Worm (Caenorhabditis elegans): ENCODE results near the gene mrpl-22.

mrpl-22 gene

DNA sequence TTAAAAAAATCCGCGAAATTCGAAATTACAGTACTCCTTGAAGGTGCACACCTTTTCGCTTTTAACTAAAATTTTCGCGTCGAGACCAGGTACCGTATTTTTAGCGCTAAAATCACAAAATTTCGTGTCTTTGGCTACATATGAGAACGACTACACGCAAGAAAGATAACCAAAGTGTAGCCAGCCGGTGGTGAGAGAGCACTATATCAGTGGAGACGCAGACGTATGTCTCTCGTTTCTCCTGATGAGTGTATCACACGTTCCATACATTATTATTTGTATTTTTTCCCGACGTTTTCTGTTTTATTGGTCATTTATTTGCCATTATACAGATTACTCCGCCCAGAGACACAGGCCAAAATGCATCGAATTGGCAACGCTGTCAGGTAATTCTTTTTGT is 49.3 kb upstream of the mrpl-22 start, which contains the start of gene acdh-11 (continued):
- TF ChIP-seq snu-23 (GFP tag; optimal IDR thresholded peaks at IDR 0.05) (peak; percentile 29), nhr-28 (tag; optimal IDR thresholded peaks at IDR 0.05) (no peak), zip-4 (GFP tag; optimal IDR thresholded peaks at IDR 0.05) (no peak), lin-15B (tag; optimal IDR thresholded peaks at IDR 0.05) (no peak), nhr-12 (tag; optimal IDR thresholded peaks at IDR 0.05) (no peak), unc-130 (tag; optimal IDR thresholded peaks at IDR 0.05) (no peak), irx-1 (tag; optimal IDR thresholded peaks at IDR 0.05) (no peak), lin-13 (GFP tag; optimal IDR thresholded peaks at IDR 0.05) (no peak), sptf-1 (tag; optimal IDR thresholded peaks at IDR 0.05) (no peak), nhr-85 (tag) (no peak), blmp-1 (tag; optimal IDR thresholded peaks at IDR 0.05) (peak; percentile 2), swsn-7 (tag; optimal IDR thresholded peaks at IDR 0.05) (no peak), sox-4 (tag; optimal IDR thresholded peaks at IDR 0.05) (no peak), nhr-90 (tag; optimal IDR thresholded peaks at IDR 0.05; ENCODE audit: poor library complexity) (no peak), tlp-1 (tag; optimal IDR thresholded peaks at IDR 0.05) (no peak), lsy-2 (tag; optimal IDR thresholded peaks at IDR 0.05) (peak in 1 of 2 experiments; percentile 7), ceh-63 (GFP tag; optimal IDR thresholded peaks at IDR 0.05) (no peak), elt-2 (tag; optimal IDR thresholded peaks at IDR 0.05) (peak; percentile 22), fkh-10 (GFP tag; optimal IDR thresholded peaks at IDR 0.05) (no peak)

ce11 chrIII:10569246-10569645 is 46.0 kb upstream of the mrpl-22 start:
- TF ChIP-seq nhr-11 (tag; optimal IDR thresholded peaks at IDR 0.05) (no peak), lsy-2 (tag; optimal IDR thresholded peaks at IDR 0.05) (no peak), xbp-1 (tag; optimal IDR thresholded peaks at IDR 0.05) (no peak), nhr-90 (tag; optimal IDR thresholded peaks at IDR 0.05; ENCODE audit: poor library complexity) (no peak), nhr-12 (tag; optimal IDR thresholded peaks at IDR 0.05) (no peak), snu-23 (GFP tag; optimal IDR thresholded peaks at IDR 0.05) (no peak)

ce11 chrIII:10575320-10575719 is 39.9 kb upstream of the mrpl-22 start, which contains the start of gene Y45F3A.4:
Gene Y45F3A.4, minus strand, starts transcription at chrIII:10575420.
- TF ChIP-seq skn-1 (tag; optimal IDR thresholded peaks at IDR 0.05) (no peak), hlh-4 (tag; optimal IDR thresholded peaks at IDR 0.05) (no peak), alr-1 (tag; optimal IDR thresholded peaks at IDR 0.05; ENCODE audit: borderline replicate concordance) (no peak), efl-1 (optimal IDR thresholded peaks at IDR 0.05) (no peak), efl-1 (GFP tag; optimal IDR thresholded peaks at IDR 0.05 in 1 of 2) (peak in 1 of 2 experiments; percentile 52), sptf-1 (tag; optimal IDR thresholded peaks at IDR 0.05) (no peak)

ce11 chrIII:10576316-10576715 is 39.0 kb upstream of the mrpl-22 start:
- peak; percentile 4 for TF ChIP-seq snpc-4 (tag; optimal IDR thresholded peaks at IDR 0.05)

- TF ChIP-seq snu-23 (GFP tag; optimal IDR thresholded peaks at IDR 0.05) (peak; percentile 41), C16A3.4 (tag; optimal IDR thresholded peaks at IDR 0.05) (no peak), lin-14 (GFP tag; optimal IDR thresholded peaks at IDR 0.05) (peak; percentile 76), nhr-20 (tag; optimal IDR thresholded peaks at IDR 0.05) (peak; percentile 26), mep-1 (tag; optimal IDR thresholded peaks at IDR 0.05) (peak; percentile 56), blmp-1 (tag; optimal IDR thresholded peaks at IDR 0.05) (peak; percentile 10), elt-2 (tag; optimal IDR thresholded peaks at IDR 0.05) (no peak), nhr-85 (tag) (peak; percentile 65)
Observed at ce11 chrIII:10577782-10578181, 37.5 kb upstream of the mrpl-22 start.

DNA sequence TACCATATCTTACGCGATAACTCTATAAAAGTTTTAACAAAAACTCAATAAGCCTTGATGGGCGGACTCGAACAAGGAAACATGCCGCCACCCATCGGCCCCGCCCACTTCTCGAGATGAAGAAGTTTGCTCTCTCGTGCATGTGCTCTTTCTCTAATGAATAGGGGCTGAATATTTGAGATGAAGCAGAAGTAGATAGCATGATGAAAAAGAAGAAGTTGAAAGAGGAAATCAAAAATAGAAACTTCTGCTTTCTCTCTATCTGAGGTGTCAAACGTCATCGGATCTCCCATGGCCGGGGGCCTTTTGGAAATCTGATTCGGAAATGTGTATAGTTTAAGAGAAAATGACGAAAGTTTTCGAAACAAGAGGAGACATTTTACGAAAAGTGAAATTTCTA is 36.4 kb upstream of the mrpl-22 start:
- TF ChIP-seq egl-13 (tag; optimal IDR thresholded peaks at IDR 0.05): peak; percentile 76
- TF ChIP-seq sox-4 (tag; optimal IDR thresholded peaks at IDR 0.05): no peak
- peak; percentile 41 for TF ChIP-seq unc-86 (tag; optimal IDR thresholded peaks at IDR 0.05)
- TF ChIP-seq lin-14 (GFP tag; optimal IDR thresholded peaks at IDR 0.05): peak; percentile 57
- TF ChIP-seq fkh-8 (tag; optimal IDR thresholded peaks at IDR 0.05): peak; percentile 9
- no peak for TF ChIP-seq ceh-8 (GFP tag; optimal IDR thresholded peaks at IDR 0.05)
- TF ChIP-seq nhr-71 (tag; optimal IDR thresholded peaks at IDR 0.05): peak; percentile 22

Measured in whole organism, L1 larva.